Worm (Caenorhabditis elegans): ENCODE measurements around the gene got-1.2.

Gene got-1.2

ce11 chrX:16786021-16786488 is 6.9 kb downstream of the got-1.2 start, which contains the start of gene T01C8.2 (continued):
- TF ChIP-seq ceh-82 (tag; optimal IDR thresholded peaks at IDR 0.05) (peak in 1 of 3 experiments; percentile 10), blmp-1 (tag; optimal IDR thresholded peaks at IDR 0.05) (peak; percentile 98), ceh-63 (GFP tag; optimal IDR thresholded peaks at IDR 0.05) (no peak), zip-4 (GFP tag; optimal IDR thresholded peaks at IDR 0.05) (no peak), lin-13 (GFP tag; optimal IDR thresholded peaks at IDR 0.05) (no peak), dpl-1 (GFP tag; optimal IDR thresholded peaks at IDR 0.05) (no peak), ceh-90 (tag; optimal IDR thresholded peaks at IDR 0.05) (no peak), mdl-1 (tag; optimal IDR thresholded peaks at IDR 0.05) (peak in 1 of 2 experiments; percentile 38), zag-1 (tag; optimal IDR thresholded peaks at IDR 0.05) (no peak), ztf-11 (tag; optimal IDR thresholded peaks at IDR 0.05) (no peak), nhr-28 (tag; optimal IDR thresholded peaks at IDR 0.05) (no peak), pqm-1 (tag; optimal IDR thresholded peaks at IDR 0.05) (no peak), unc-30 (tag; optimal IDR thresholded peaks at IDR 0.05) (no peak), egl-13 (tag; optimal IDR thresholded peaks at IDR 0.05) (no peak), ztf-4 (tag; optimal IDR thresholded peaks at IDR 0.05) (no peak), xbp-1 (tag; optimal IDR thresholded peaks at IDR 0.05) (peak; percentile 5), nhr-71 (tag; optimal IDR thresholded peaks at IDR 0.05) (peak; percentile 58), sox-4 (tag; optimal IDR thresholded peaks at IDR 0.05) (no peak), ets-5 (GFP tag; IDR thresholded peaks at IDR 0.05) (no peak), hlh-17 (GFP tag; optimal IDR thresholded peaks at IDR 0.05; ENCODE audit: borderline replicate concordance) (no peak), nhr-76 (tag; optimal IDR thresholded peaks at IDR 0.05) (no peak), C04F5.9 (tag; optimal IDR thresholded peaks at IDR 0.05) (no peak), mab-9 (GFP tag; IDR thresholded peaks at IDR 0.05) (no peak), snu-23 (GFP tag; optimal IDR thresholded peaks at IDR 0.05) (peak; percentile 80), Y116A8C.19 (tag; optimal IDR thresholded peaks at IDR 0.05; ENCODE audit: borderline replicate concordance) (no peak), unc-62 (GFP tag; optimal IDR thresholded peaks at IDR 0.05) (no peak), fkh-8 (tag; optimal IDR thresholded peaks at IDR 0.05) (no peak), fkh-10 (GFP tag; optimal IDR thresholded peaks at IDR 0.05) (no peak), pax-3 (tag; optimal IDR thresholded peaks at IDR 0.05) (no peak), lin-15B (tag; optimal IDR thresholded peaks at IDR 0.05) (no peak), nhr-20 (tag; optimal IDR thresholded peaks at IDR 0.05) (peak; percentile 63), hlh-4 (tag; optimal IDR thresholded peaks at IDR 0.05) (no peak), hpl-2 (GFP tag; optimal IDR thresholded peaks at IDR 0.05) (no peak), lin-35 (GFP tag; optimal IDR thresholded peaks at IDR 0.05) (peak in 1 of 2 experiments; percentile 55), F16B12.6 (tag; optimal IDR thresholded peaks at IDR 0.05) (no peak), rnt-1 (tag; optimal IDR thresholded peaks at IDR 0.05) (no peak), tlp-1 (tag; optimal IDR thresholded peaks at IDR 0.05) (no peak), unc-130 (tag; optimal IDR thresholded peaks at IDR 0.05) (no peak), lin-14 (GFP tag; optimal IDR thresholded peaks at IDR 0.05) (peak; percentile 79), unc-86 (tag; optimal IDR thresholded peaks at IDR 0.05) (no peak), nhr-47 (tag; optimal IDR thresholded peaks at IDR 0.05) (peak; percentile 25), irx-1 (tag; optimal IDR thresholded peaks at IDR 0.05) (no peak), aly-2 (tag; optimal IDR thresholded peaks at IDR 0.05) (no peak), nhr-77 (tag; optimal IDR thresholded peaks at IDR 0.05) (no peak), ceh-8 (GFP tag; optimal IDR thresholded peaks at IDR 0.05) (no peak), snpc-4 (tag; optimal IDR thresholded peaks at IDR 0.05) (no peak), fos-1 (tag; optimal IDR thresholded peaks at IDR 0.05) (no peak), C34B4.2 (tag; optimal IDR thresholded peaks at IDR 0.05) (no peak), egl-27 (tag; optimal IDR thresholded peaks at IDR 0.05) (no peak), pag-3 (tag; optimal IDR thresholded peaks at IDR 0.05; ENCODE audit: borderline replicate concordance, insufficient read depth) (no peak), elt-3 (tag; optimal IDR thresholded peaks at IDR 0.05) (peak in 4 of 6 experiments; percentile 30 to 63 (median 46)), efl-3 (GFP tag; optimal IDR thresholded peaks at IDR 0.05) (no peak), skn-1 (tag; optimal IDR thresholded peaks at IDR 0.05) (no peak)

Data from whole organism, L1 larva.